Fruit fly (Drosophila melanogaster): ENCODE measurements around the gene Lkb1.

- TF ChIP-seq pnt (GFP tag; optimal IDR thresholded peaks at IDR 0.05) (no peak), tap (tag; optimal IDR thresholded peaks at IDR 0.05) (no peak), CG6272 (GFP tag; IDR thresholded peaks at IDR 0.05) (no peak), CG2712 (tag; optimal IDR thresholded peaks at IDR 0.05) (no peak), gsb (GFP tag; IDR thresholded peaks at IDR 0.05) (no peak), Aef1 (GFP tag; IDR thresholded peaks at IDR 0.05) (no peak), ind (GFP tag; optimal IDR thresholded peaks at IDR 0.05) (no peak), CG4360 (GFP tag; IDR thresholded peaks at IDR 0.05) (no peak), sr (GFP tag; IDR thresholded peaks at IDR 0.05) (no peak), ttk (GFP tag; IDR thresholded peaks at IDR 0.05) (no peak)
Measured at dm6 chr3R:13728897-13729296, 52.5 kb downstream of the Lkb1 start.

Measured in whole organism, embryonic.